Worm (Caenorhabditis elegans): ENCODE data around the gene flr-4.

DNA sequence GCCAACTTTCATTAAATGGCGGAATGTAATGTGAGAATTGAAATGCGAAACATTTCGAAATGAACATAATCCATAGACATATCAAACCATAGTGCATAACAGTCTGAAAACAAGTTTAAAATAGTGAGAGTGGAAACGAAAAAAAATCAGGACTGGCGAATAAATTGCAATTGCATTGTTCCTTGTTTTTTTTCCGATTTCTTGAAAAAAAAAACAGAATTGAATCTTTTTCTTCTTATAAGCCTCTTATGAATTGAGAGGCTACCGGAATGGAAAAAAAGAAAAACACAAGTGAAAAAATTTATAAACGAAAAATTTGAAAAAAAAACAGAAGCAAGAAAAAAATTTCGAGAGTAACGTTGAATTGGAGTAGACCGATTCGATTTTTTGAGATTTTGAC lies 27.3 kb downstream of the flr-4 start, which contains the start of gene R07D5.2:
- TF ChIP-seq ztf-11 (tag; optimal IDR thresholded peaks at IDR 0.05) (no peak), unc-62 (GFP tag; optimal IDR thresholded peaks at IDR 0.05 in 1 of 2) (no peak), unc-62 (tag; optimal IDR thresholded peaks at IDR 0.05) (no peak), nhr-237 (tag; optimal IDR thresholded peaks at IDR 0.05) (no peak), nhr-11 (tag; optimal IDR thresholded peaks at IDR 0.05) (no peak), skn-1 (tag; optimal IDR thresholded peaks at IDR 0.05) (no peak), php-3 (GFP tag; IDR thresholded peaks at IDR 0.05) (no peak), nhr-77 (tag; optimal IDR thresholded peaks at IDR 0.05) (no peak)

Data from whole organism, L4 larva.